Worm (Caenorhabditis elegans) whole organism, L1 larva: Measurements from ENCODE around the gene C03H5.4.

ENCODE experiments used
- C34B4.2 ChIP-seq: sonication (generic microtip); optimal IDR thresholded peaks from 2 replicates; lab custom pipeline; 2017; ENCODE audit warnings: mild to moderate bottlenecking, missing genetic modification characterization, missing compliant biosample characterization
- fkh-10 ChIP-seq: sonication (generic microtip); optimal IDR thresholded peaks from 2 replicates; lab custom pipeline; 2017; ENCODE audit warnings: missing biosample characterization, missing genetic modification reagents, missing genetic modification characterization
- jun-1 ChIP-seq: fragments of 150-350 bp; optimal IDR thresholded peaks from 2 replicates; lab custom pipeline; 2014; ENCODE audit warnings: missing biosample characterization, missing genetic modification reagents, missing genetic modification characterization
- lin-39 ChIP-seq: fragments of 150-350 bp; optimal IDR thresholded peaks from 2 replicates; lab custom pipeline; 2014; ENCODE audit warnings: missing biosample characterization, missing genetic modification reagents, missing genetic modification characterization
- nhr-12 ChIP-seq: sonication (generic microtip); optimal IDR thresholded peaks from 2 replicates; lab custom pipeline; 2017; ENCODE audit warnings: missing biosample characterization, missing genetic modification characterization
- nhr-28 ChIP-seq: fragments of 150-350 bp; optimal IDR thresholded peaks from 2 replicates; lab custom pipeline; 2014; ENCODE audit warnings: missing biosample characterization, missing genetic modification characterization
- nhr-76 ChIP-seq: sonication (generic microtip); optimal IDR thresholded peaks from 2 replicates; lab custom pipeline; 2017; ENCODE audit warnings: missing biosample characterization, missing genetic modification characterization
- pqm-1 ChIP-seq: sonication (generic microtip); optimal IDR thresholded peaks from 3 replicates; lab custom pipeline; 2017; ENCODE audit warnings: missing biosample characterization, missing genetic modification characterization
- swsn-7 ChIP-seq: sonication (generic microtip); optimal IDR thresholded peaks from 2 replicates; lab custom pipeline; 2016; ENCODE audit warnings: missing genetic modification characterization, missing compliant biosample characterization
- tbx-2 ChIP-seq: sonication (generic microtip); optimal IDR thresholded peaks from 2 replicates; lab custom pipeline; 2016; ENCODE audit warnings: missing genetic modification characterization, missing compliant biosample characterization
- tlp-1 ChIP-seq: fragments of 150-350 bp; optimal IDR thresholded peaks from 2 replicates; lab custom pipeline; 2014; ENCODE audit warnings: missing biosample characterization, missing genetic modification characterization
- unc-30 ChIP-seq: sonication (generic microtip); optimal IDR thresholded peaks from 2 replicates; lab custom pipeline; 2017; ENCODE audit warnings: missing biosample characterization, missing genetic modification characterization
- unc-62 ChIP-seq: fragments of 150-350 bp; optimal IDR thresholded peaks from 2 replicates; lab custom pipeline; 2014; ENCODE audit warnings: missing biosample characterization, missing genetic modification reagents, missing genetic modification characterization

DNA sequence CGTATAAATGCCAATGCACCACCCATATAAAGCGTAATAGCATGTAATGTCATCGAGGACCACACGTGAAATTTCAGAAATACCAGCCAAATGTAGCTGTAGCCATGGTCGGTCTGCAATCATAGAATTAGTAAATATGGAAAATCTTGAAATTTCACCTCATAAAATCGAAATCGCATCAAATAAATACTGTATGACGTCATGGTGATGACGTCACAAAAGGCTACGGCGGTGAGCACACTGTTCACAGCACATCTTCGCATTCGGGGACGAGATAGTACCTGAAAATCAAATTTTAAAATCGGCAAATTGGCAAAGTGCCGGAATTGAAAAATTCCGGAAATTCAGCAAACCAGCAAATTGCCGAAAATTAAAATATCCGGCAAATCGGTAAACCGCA lies 25.3 kb upstream of the C03H5.4 start:
- no peak for TF ChIP-seq tlp-1
- TF ChIP-seq unc-62, result no peak
- TF ChIP-seq unc-30 (tag; lab: Kevin White, UChicago), result no peak
- TF ChIP-seq nhr-76 (tag; lab: Kevin White, UChicago), result no peak
- TF ChIP-seq jun-1 (tag; lab: Kevin White, UChicago), result no peak
- no peak for TF ChIP-seq C34B4.2 (tag; lab: Kevin White, UChicago)
- no peak for TF ChIP-seq tbx-2
- no peak for TF ChIP-seq nhr-28
- TF ChIP-seq lin-39, result no peak
- TF ChIP-seq swsn-7, result no peak
- no peak for TF ChIP-seq nhr-12
- no peak for TF ChIP-seq fkh-10
- TF ChIP-seq pqm-1 (tag; lab: Kevin White, UChicago), result no peak
